Worm (Caenorhabditis elegans): Measurements from ENCODE around the gene C26B9.2.

- TF ChIP-seq F13C5.2 (tag; optimal IDR thresholded peaks at IDR 0.05) (no peak), ceh-13 (GFP tag; optimal IDR thresholded peaks at IDR 0.05) (no peak), ets-7 (tag; optimal IDR thresholded peaks at IDR 0.05) (no peak), pes-1 (GFP tag; IDR thresholded peaks at IDR 0.05) (no peak), tbx-11 (GFP tag; IDR thresholded peaks at IDR 0.05) (no peak), ama-1 (optimal IDR thresholded peaks at IDR 0.05) (no peak), hnd-1 (tag; optimal IDR thresholded peaks at IDR 0.05) (no peak), ceh-36 (tag; optimal IDR thresholded peaks at IDR 0.05) (no peak), tra-4 (tag; optimal IDR thresholded peaks at IDR 0.05) (no peak), hmg-4 (GFP tag; optimal IDR thresholded peaks at IDR 0.05) (no peak), scrt-1 (GFP tag; IDR thresholded peaks at IDR 0.05) (no peak), hmbx-1 (tag; optimal IDR thresholded peaks at IDR 0.05) (no peak), flt-1 (GFP tag; IDR thresholded peaks at IDR 0.05) (no peak), aly-1 (tag; optimal IDR thresholded peaks at IDR 0.05) (no peak)
These were observed 36.5 kb upstream of the C26B9.2 start, which contains the start of gene ags-3 for ce11 chrX:5303500-5303899.
